Fruit fly (Drosophila melanogaster): ENCODE data around the gene Ttc30.

Gene Ttc30

dm6 chr2L:13083423-13084079 is 23.1 kb upstream of the Ttc30 start (continued):
- no peak for TF ChIP-seq CG17829 (tag; optimal IDR thresholded peaks at IDR 0.05)
- TF ChIP-seq Oaz (GFP tag; IDR thresholded peaks at IDR 0.05): peak; percentile 68
- TF ChIP-seq dysf (GFP tag; IDR thresholded peaks at IDR 0.05): peak; percentile 96
- peak; percentile 81 for TF ChIP-seq Oli (tag; optimal IDR thresholded peaks at IDR 0.05)
- TF ChIP-seq CG10543 (GFP tag; optimal IDR thresholded peaks at IDR 0.05): peak; percentile 69
- peak; percentile 63 for TF ChIP-seq az2 (GFP tag; optimal IDR thresholded peaks at IDR 0.05)
- no peak for TF ChIP-seq CG4707 (GFP tag; optimal IDR thresholded peaks at IDR 0.05)
- no peak for TF ChIP-seq mld (GFP tag; IDR thresholded peaks at IDR 0.05; ENCODE audit: partially characterized antibody)
- peak; percentile 78 for TF ChIP-seq CG17612 (GFP tag; IDR thresholded peaks at IDR 0.05)
- TF ChIP-seq eyg (GFP tag; optimal IDR thresholded peaks at IDR 0.05): peak; percentile 82
- TF ChIP-seq Ets65A (GFP tag): peak; percentile 96
- peak; percentile 94 for TF ChIP-seq lmd (GFP tag; IDR thresholded peaks at IDR 0.05)
- TF ChIP-seq CG9609 (GFP tag; optimal IDR thresholded peaks at IDR 0.05): peak; percentile 86
- peak; percentile 88 for TF ChIP-seq cwo (GFP tag; optimal IDR thresholded peaks at IDR 0.05)
- TF ChIP-seq gcm2 (GFP tag; optimal IDR thresholded peaks at IDR 0.05): peak; percentile 90
- TF ChIP-seq onecut (GFP tag; IDR thresholded peaks at IDR 0.05): peak; percentile 60
- TF ChIP-seq corto (GFP tag; optimal IDR thresholded peaks at IDR 0.05): no peak
- no peak for TF ChIP-seq Elba2 (GFP tag; optimal IDR thresholded peaks at IDR 0.05)
- peak; percentile 82 for TF ChIP-seq CrebB (tag; optimal IDR thresholded peaks at IDR 0.05)
- TF ChIP-seq Scr (GFP tag; IDR thresholded peaks at IDR 0.05; ENCODE audit: partially characterized antibody): no peak
- TF ChIP-seq Sry-β (GFP tag; optimal IDR thresholded peaks at IDR 0.05): no peak
- TF ChIP-seq CG3163 (GFP tag; optimal IDR thresholded peaks at IDR 0.05): peak; percentile 47
- TF ChIP-seq CkIIα-i1 (GFP tag; IDR thresholded peaks at IDR 0.05): peak; percentile 48; the same call in 1 of the 2 replicates
- TF ChIP-seq Deaf1 (tag; optimal IDR thresholded peaks at IDR 0.05): peak; percentile 65
- peak in 1 of 2 experiments; percentile 23 for TF ChIP-seq Hr78 (GFP tag; optimal IDR thresholded peaks at IDR 0.05)
- TF ChIP-seq HLHmδ (GFP tag; optimal IDR thresholded peaks at IDR 0.05): no peak
- TF ChIP-seq CG5245 (GFP tag; optimal IDR thresholded peaks at IDR 0.05): peak; percentile 60
- TF ChIP-seq CG4404 (GFP tag; IDR thresholded peaks at IDR 0.05): peak; percentile 61
- no peak for TF ChIP-seq CG42726 (GFP tag; IDR thresholded peaks at IDR 0.05; ENCODE audit: partially characterized antibody)
- peak; percentile 76 for TF ChIP-seq CG11560 (tag; IDR thresholded peaks at IDR 0.05)
- TF ChIP-seq CG31365 (tag; optimal IDR thresholded peaks at IDR 0.05): peak; percentile 48
- peak; percentile 96 for TF ChIP-seq al (GFP tag; IDR thresholded peaks at IDR 0.05)
- peak; percentile 97 for TF ChIP-seq Dbx (GFP tag; IDR thresholded peaks at IDR 0.05)
- no peak for TF ChIP-seq Ssrp (tag; optimal IDR thresholded peaks at IDR 0.05)
- TF ChIP-seq CG11504 (tag; optimal IDR thresholded peaks at IDR 0.05): peak; percentile 79
- peak; percentile 82 for TF ChIP-seq disco-r (GFP tag; optimal IDR thresholded peaks at IDR 0.05)
- TF ChIP-seq Sox102F (GFP tag; optimal IDR thresholded peaks at IDR 0.05): peak; percentile 77
- TF ChIP-seq ranshi (GFP tag; IDR thresholded peaks at IDR 0.05): peak; percentile 91
- TF ChIP-seq CG3847 (GFP tag; IDR thresholded peaks at IDR 0.05): peak; percentile 92
- TF ChIP-seq maf-S (GFP tag; optimal IDR thresholded peaks at IDR 0.05): peak; percentile 92
- no peak for TF ChIP-seq Trl (optimal IDR thresholded peaks at IDR 0.05)
- TF ChIP-seq Trl (GFP tag; optimal IDR thresholded peaks at IDR 0.05): peak; percentile 90
- no peak for TF ChIP-seq zf30C (GFP tag; optimal IDR thresholded peaks at IDR 0.05)
- peak; percentile 89 for TF ChIP-seq grau (tag; optimal IDR thresholded peaks at IDR 0.05)
- peak; percentile 84 for TF ChIP-seq GATAe (GFP tag; conservative IDR thresholded peaks at IDR 0.05)
- peak; percentile 97 for TF ChIP-seq Atf6 (GFP tag; IDR thresholded peaks at IDR 0.05)
- peak; percentile 26 for TF ChIP-seq gsb-n (tag; optimal IDR thresholded peaks at IDR 0.05)
- peak; percentile 49 for TF ChIP-seq Nf-YB (GFP tag; optimal IDR thresholded peaks at IDR 0.05)
- TF ChIP-seq CG9215 (GFP tag; IDR thresholded peaks at IDR 0.05): peak; percentile 88
- peak; percentile 38 for TF ChIP-seq Asciz (GFP tag; optimal IDR thresholded peaks at IDR 0.05)

Data from whole organism, embryonic.